Fruit fly (Drosophila melanogaster) S2 (cell line): ENCODE data around the gene CG15631.

Experiments used
- CG8478 ChIP-seq: fragments of >200 bp; optimal IDR thresholded peaks from 2 replicates; lab custom pipeline; 2018
- CTCF ChIP-seq, 2 experiments: fragments of >200 bp; optimal IDR thresholded peaks; 2 replicates each; lab custom pipeline; 2018

DNA sequence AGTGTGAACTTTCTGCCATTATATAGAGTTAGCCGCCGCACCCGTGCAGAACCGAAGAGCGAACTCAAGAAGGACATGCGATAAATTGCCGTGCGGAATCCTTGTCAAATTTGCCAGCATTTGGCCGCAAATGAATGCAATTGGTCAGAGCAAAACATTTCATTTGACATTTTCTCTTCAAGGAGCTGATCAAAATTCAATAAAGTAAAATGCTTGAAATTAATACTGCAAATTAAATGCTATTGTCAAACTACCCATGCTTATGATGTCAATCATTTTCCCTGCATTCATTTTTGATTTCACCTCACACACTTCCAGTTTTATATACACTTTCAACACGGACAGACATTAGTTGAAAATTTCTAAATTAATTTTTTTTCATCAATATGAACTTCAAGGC, 28.3 kb upstream of the CG15631 start, which contains the start of gene CG42523:
- TF ChIP-seq CG8478 (lab: Kevin White, UChicago) (no peak), CTCF (optimal IDR thresholded peaks at IDR 0.05; lab: Kevin White, UChicago) (no peak)
